Fruit fly (Drosophila melanogaster) whole organism, embryonic: Measurements from ENCODE around the gene FucTD.
A peak's percentile ranks its signal among the peaks of the same experiment; 100 is the strongest.

Experiments used
- Atf-2 ChIP-seq: fragments of 200-800 bp; sonication (Bioruptor generic); optimal IDR thresholded peaks from 2 replicates; lab custom pipeline; 2016; ENCODE audit warnings: missing biosample characterization, missing genetic modification characterization
- BEAF-32 ChIP-seq: fragments of 200-800 bp; sonication (Bioruptor generic); optimal IDR thresholded peaks from 3 replicates; lab custom pipeline; 2017; ENCODE audit warnings: missing biosample characterization, missing genetic modification characterization, mild to moderate bottlenecking, moderate library complexity, missing genetic modification reagents
- Bteb2 ChIP-seq: fragments of 200-800 bp; sonication (Bioruptor generic); optimal IDR thresholded peaks from 2 replicates; lab custom pipeline; 2016; ENCODE audit warnings: missing biosample characterization, missing genetic modification characterization
- CG10274 ChIP-seq: fragments of 200-800 bp; sonication (Bioruptor generic); optimal IDR thresholded peaks from 3 replicates; lab custom pipeline; 2017; ENCODE audit warnings: missing biosample characterization, mild to moderate bottlenecking, missing genetic modification characterization
- CG10321 ChIP-seq: fragments of 200-800 bp; sonication (Bioruptor generic); IDR thresholded peaks from 2 replicates; pipeline ENCODE4 v1.3.6; 2022; ENCODE audit warnings: missing biosample characterization, missing genetic modification characterization
- CG10979 ChIP-seq: fragments of 200-800 bp; sonication (Bioruptor generic); optimal IDR thresholded peaks from 2 replicates; lab custom pipeline; 2018; ENCODE audit warnings: missing biosample characterization, mild to moderate bottlenecking, missing genetic modification characterization, moderate library complexity
- CG12104 ChIP-seq: fragments of 200-800 bp; sonication (Bioruptor generic); optimal IDR thresholded peaks from 3 replicates; lab custom pipeline; 2016; ENCODE audit warnings: missing biosample characterization, missing genetic modification characterization
- CG16813 ChIP-seq: fragments of 200-800 bp; sonication (Bioruptor generic); IDR thresholded peaks from 3 replicates; pipeline ENCODE4 v1.3.6; 2022; ENCODE audit warnings: missing biosample characterization, missing genetic modification characterization; ENCODE audit not compliant: partially characterized antibody
- CG17186 ChIP-seq: fragments of 200-800 bp; sonication (Bioruptor generic); optimal IDR thresholded peaks from 3 replicates; lab custom pipeline; 2017; ENCODE audit warnings: missing biosample characterization, missing genetic modification reagents, missing genetic modification characterization
- CG18262 ChIP-seq: fragments of 200-800 bp; optimal IDR thresholded peaks from 3 replicates; lab custom pipeline; 2019; ENCODE audit warnings: missing biosample characterization, mild to moderate bottlenecking, missing genetic modification characterization, moderate library complexity
- CG2199 ChIP-seq: fragments of 200-800 bp; sonication (Bioruptor generic); IDR thresholded peaks from 3 replicates; pipeline ENCODE4 v1.3.6; 2022; ENCODE audit warnings: missing biosample characterization, missing genetic modification characterization
- CG2875 ChIP-seq: fragments of 200-800 bp; sonication (Bioruptor generic); optimal IDR thresholded peaks from 2 replicates; lab custom pipeline; 2017; ENCODE audit warnings: missing biosample characterization, mild to moderate bottlenecking, missing genetic modification characterization, missing genetic modification reagents
- CG30020 ChIP-seq: fragments of 200-800 bp; optimal IDR thresholded peaks from 2 replicates; lab custom pipeline; 2019; ENCODE audit warnings: missing biosample characterization, mild to moderate bottlenecking, missing genetic modification characterization, moderate library complexity
- CG4282 ChIP-seq: fragments of 200-800 bp; sonication (Bioruptor generic); optimal IDR thresholded peaks from 2 replicates; lab custom pipeline; 2016; ENCODE audit warnings: missing biosample characterization, missing genetic modification characterization
- CG5180 ChIP-seq: fragments of 200-800 bp; sonication (Bioruptor generic); optimal IDR thresholded peaks from 3 replicates; lab custom pipeline; 2017; ENCODE audit warnings: missing biosample characterization, missing genetic modification characterization, mild to moderate bottlenecking, moderate library complexity, missing genetic modification reagents
- CG7556 ChIP-seq: fragments of 200-800 bp; sonication (Bioruptor generic); optimal IDR thresholded peaks from 2 replicates; lab custom pipeline; 2017; ENCODE audit warnings: missing biosample characterization, mild to moderate bottlenecking, missing genetic modification characterization
- CG9215 ChIP-seq: fragments of 200-800 bp; sonication (Bioruptor generic); IDR thresholded peaks from 2 replicates; pipeline ENCODE4 v1.3.6; 2022; ENCODE audit warnings: missing biosample characterization, missing genetic modification characterization
- D19B ChIP-seq: fragments of 200-800 bp; sonication (Bioruptor generic); optimal IDR thresholded peaks from 2 replicates; lab custom pipeline; 2017; ENCODE audit warnings: missing biosample characterization, mild to moderate bottlenecking, missing genetic modification characterization
- Elba2 ChIP-seq: fragments of 200-800 bp; sonication (Bioruptor generic); optimal IDR thresholded peaks from 3 replicates; lab custom pipeline; 2016; ENCODE audit warnings: missing biosample characterization, missing genetic modification characterization
- Ets65A ChIP-seq: fragments of 200-800 bp; sonication (Bioruptor generic); peaks from one replicate; lab custom pipeline; 2016; ENCODE audit warnings: missing biosample characterization, missing genetic modification characterization
- Gug ChIP-seq: fragments of 200-800 bp; sonication (Bioruptor generic); IDR thresholded peaks from 4 replicates; pipeline ENCODE4 v1.3.6; 2022; ENCODE audit warnings: missing biosample characterization, missing genetic modification characterization
- Hmx ChIP-seq: fragments of 200-800 bp; sonication (Bioruptor generic); optimal IDR thresholded peaks from 2 replicates; lab custom pipeline; 2016; ENCODE audit warnings: missing biosample characterization, missing genetic modification characterization
- Mes4 ChIP-seq: fragments of 200-800 bp; sonication (Bioruptor generic); optimal IDR thresholded peaks from 2 replicates; lab custom pipeline; 2016; ENCODE audit warnings: missing biosample characterization, missing genetic modification characterization
- NfI ChIP-seq: fragments of 200-800 bp; sonication (Bioruptor generic); optimal IDR thresholded peaks from 3 replicates; lab custom pipeline; 2018; ENCODE audit warnings: missing biosample characterization, mild to moderate bottlenecking, missing genetic modification characterization, moderate library complexity
- Oli ChIP-seq: fragments of 200-800 bp; sonication (Bioruptor generic); optimal IDR thresholded peaks from 2 replicates; lab custom pipeline; 2018; ENCODE audit warnings: missing biosample characterization, mild to moderate bottlenecking, missing genetic modification characterization, moderate library complexity
- Rx ChIP-seq: fragments of 200-800 bp; sonication (Bioruptor generic); IDR thresholded peaks from 2 replicates; pipeline ENCODE4 v1.3.6; 2022; ENCODE audit warnings: missing biosample characterization, missing genetic modification characterization
- Taf1 ChIP-seq: fragments of 200-800 bp; sonication (Bioruptor generic); IDR thresholded peaks from 2 replicates; pipeline ENCODE4 v1.3.6; 2022; ENCODE audit warnings: missing biosample characterization, missing genetic modification characterization
- Tbp ChIP-seq: fragments of >200 bp; optimal IDR thresholded peaks from 2 replicates; lab custom pipeline; 2018; ENCODE audit warnings: missing biosample characterization, missing genetic modification characterization
- bowl ChIP-seq: fragments of 200-800 bp; sonication (Bioruptor generic); IDR thresholded peaks from 2 replicates; pipeline ENCODE4 v1.3.6; 2022; ENCODE audit warnings: missing biosample characterization, missing genetic modification characterization
- btn ChIP-seq: fragments of 200-800 bp; sonication (Bioruptor generic); optimal IDR thresholded peaks from 2 replicates; lab custom pipeline; 2016; ENCODE audit warnings: missing biosample characterization, missing genetic modification characterization
- cad ChIP-seq: fragments of >200 bp; optimal IDR thresholded peaks from 2 replicates; lab custom pipeline; 2017; ENCODE audit warnings: missing biosample characterization, missing genetic modification characterization
- dimm ChIP-seq: fragments of 200-800 bp; sonication (Bioruptor generic); IDR thresholded peaks from 2 replicates; pipeline ENCODE4 v1.3.6; 2022; ENCODE audit warnings: missing biosample characterization, missing genetic modification characterization
- dpn ChIP-seq, 2 experiments: fragments of 200-800 bp; sonication (Bioruptor generic); optimal IDR thresholded peaks; 3 replicates each; lab custom pipeline; 2016; ENCODE audit warnings: missing biosample characterization in 2 of 2, missing genetic modification characterization in 2 of 2
- ems ChIP-seq: fragments of 200-800 bp; sonication (Bioruptor generic); optimal IDR thresholded peaks from 3 replicates; lab custom pipeline; 2016; ENCODE audit warnings: missing biosample characterization, missing genetic modification characterization
- esg ChIP-seq: fragments of 200-800 bp; sonication (Bioruptor generic); conservative IDR thresholded peaks from 2 replicates; pipeline ENCODE4 v1.3.6; 2022; ENCODE audit warnings: missing biosample characterization, missing genetic modification characterization
- eyg ChIP-seq: fragments of 200-800 bp; sonication (Bioruptor generic); optimal IDR thresholded peaks from 3 replicates; lab custom pipeline; 2016; ENCODE audit warnings: missing biosample characterization, missing genetic modification characterization
- gem ChIP-seq: fragments of 200-800 bp; sonication (Bioruptor generic); optimal IDR thresholded peaks from 2 replicates; lab custom pipeline; 2019; ENCODE audit warnings: missing biosample characterization, mild to moderate bottlenecking, missing genetic modification characterization, moderate library complexity
- knrl ChIP-seq: fragments of 200-800 bp; sonication (Bioruptor generic); IDR thresholded peaks from 3 replicates; pipeline ENCODE4 v1.3.6; 2022; ENCODE audit warnings: missing biosample characterization, missing genetic modification characterization; ENCODE audit not compliant: partially characterized antibody
- lab ChIP-seq: fragments of 200-800 bp; sonication (Bioruptor generic); optimal IDR thresholded peaks from 3 replicates; lab custom pipeline; 2017; ENCODE audit warnings: missing biosample characterization, missing genetic modification characterization, mild to moderate bottlenecking, moderate library complexity, missing genetic modification reagents
- luna ChIP-seq: fragments of 200-800 bp; sonication (Bioruptor generic); optimal IDR thresholded peaks from 2 replicates; lab custom pipeline; 2016; ENCODE audit warnings: missing biosample characterization, missing genetic modification characterization
- onecut ChIP-seq: fragments of 200-800 bp; sonication (Bioruptor generic); IDR thresholded peaks from 2 replicates; pipeline ENCODE4 v1.3.6; 2022; ENCODE audit warnings: missing biosample characterization, missing genetic modification characterization
- org-1 ChIP-seq: fragments of 200-800 bp; sonication (Bioruptor generic); optimal IDR thresholded peaks from 2 replicates; lab custom pipeline; 2017; ENCODE audit warnings: missing biosample characterization, missing genetic modification characterization
- p53 ChIP-seq: fragments of 200-800 bp; sonication (Bioruptor generic); optimal IDR thresholded peaks from 2 replicates; lab custom pipeline; 2016; ENCODE audit warnings: missing biosample characterization, missing genetic modification characterization
- phol ChIP-seq: fragments of 200-800 bp; sonication (Bioruptor generic); optimal IDR thresholded peaks from 3 replicates; lab custom pipeline; 2018; ENCODE audit warnings: missing biosample characterization, mild to moderate bottlenecking, missing genetic modification characterization, moderate library complexity
- pnt ChIP-seq: fragments of 200-800 bp; sonication (Bioruptor generic); optimal IDR thresholded peaks from 3 replicates; lab custom pipeline; 2016; ENCODE audit warnings: missing biosample characterization, missing genetic modification characterization
- row ChIP-seq: fragments of 200-800 bp; sonication (Bioruptor generic); IDR thresholded peaks from 3 replicates; pipeline ENCODE4 v1.3.6; 2022; ENCODE audit warnings: missing biosample characterization, missing genetic modification characterization
- sc ChIP-seq, 3 experiments: fragments of >200 bp in 2 of 3; fragments of 200-800 bp in 1 of 3; sonication (Bioruptor generic) in 1 of 3; optimal IDR thresholded peaks; 2 replicates in 2 of 3; 3 replicates in 1 of 3; lab custom pipeline; 2017; ENCODE audit warnings: mild to moderate bottlenecking in 1 of 3, missing biosample characterization in 1 of 3, missing genetic modification characterization in 1 of 3, missing genetic modification reagents in 1 of 3
- sens ChIP-seq: fragments of 200-800 bp; sonication (Bioruptor generic); peaks from one replicate; lab custom pipeline; 2016; ENCODE audit warnings: missing biosample characterization, missing genetic modification characterization
- tna ChIP-seq: fragments of 200-800 bp; sonication (Bioruptor generic); IDR thresholded peaks from 2 replicates; pipeline ENCODE4 v1.3.6; 2022; ENCODE audit warnings: missing biosample characterization, missing genetic modification characterization; ENCODE audit not compliant: partially characterized antibody
- wor ChIP-seq: fragments of 200-800 bp; sonication (Bioruptor generic); IDR thresholded peaks from 2 replicates; pipeline ENCODE4 v1.3.6; 2022; ENCODE audit warnings: missing biosample characterization, missing genetic modification characterization

The FucTD gene

dm6 chr3L:1414032-1414431 lies 2.0 kb upstream of the FucTD start (continued):
- TF ChIP-seq esg (GFP tag; lab: Robert Waterston, UW) (no peak), wor (GFP tag; lab: Robert Waterston, UW) (no peak), BEAF-32 (no peak), Rx (GFP tag; lab: Robert Waterston, UW) (peak; percentile 46; the same call in 1 of the 2 replicates), CG30020 (tag; lab: Kevin White, UChicago) (no peak), p53 (GFP tag; lab: Kevin White, UChicago) (no peak), Atf-2 (GFP tag; lab: Kevin White, UChicago) (peak; percentile 28), gem (tag; lab: Kevin White, UChicago) (peak; percentile 62), pnt (GFP tag; lab: Kevin White, UChicago) (peak; percentile 43), NfI (GFP tag; lab: Kevin White, UChicago) (no peak), org-1 (peak; percentile 52), Hmx (GFP tag; lab: Kevin White, UChicago) (no peak), CG2875 (GFP tag; lab: Kevin White, UChicago) (peak; percentile 5), btn (no peak), bowl (GFP tag; lab: Robert Waterston, UW) (no peak), dpn (GFP tag; optimal IDR thresholded peaks at IDR 0.05; lab: Kevin White, UChicago) (peak; percentile 8 to 42), CG16813 (no peak), lab (GFP tag; lab: Kevin White, UChicago) (no peak), ems (no peak), CG18262 (peak; percentile 80), luna (GFP tag; lab: Kevin White, UChicago) (no peak), CG7556 (peak; percentile 16), tna (GFP tag; lab: Robert Waterston, UW) (no peak)
- TF ChIP-seq, all 482 proteins: peak for 163

DNA sequence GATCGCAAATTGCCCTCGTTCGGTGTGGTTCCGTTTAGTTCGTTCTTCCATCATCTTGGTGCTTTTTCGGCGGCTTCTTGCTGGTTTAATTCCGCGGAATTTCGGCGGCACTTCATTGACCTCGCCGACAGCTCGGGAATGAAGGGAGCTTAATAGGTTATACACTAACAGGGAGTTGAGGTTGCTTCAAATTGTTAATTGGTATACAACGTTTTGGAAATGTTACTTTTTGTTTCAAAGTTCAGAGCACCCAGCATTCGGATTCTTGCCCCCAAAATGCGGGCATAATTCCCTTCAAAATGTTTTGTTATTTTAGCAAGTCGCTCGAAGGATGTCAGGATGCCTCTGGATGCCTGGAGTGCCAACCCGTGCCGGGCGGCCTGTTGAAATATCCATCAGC lies 1.9 kb downstream of the FucTD start:
- TF ChIP-seq row (GFP tag; lab: Robert Waterston, UW) (0 out of 3 replicates have a peak, but pooled peaks have one; percentile 10), sc (optimal IDR thresholded peaks at IDR 0.05; lab: Kevin White, UChicago) (no peak), sc (GFP tag; optimal IDR thresholded peaks at IDR 0.05; lab: Kevin White, UChicago) (no peak)

dm6 chr3L:1418821-1419220 lies 2.8 kb downstream of the FucTD start:
- no peak for TF ChIP-seq CG5180 (GFP tag; lab: Kevin White, UChicago)
- TF ChIP-seq CG12104 (GFP tag; lab: Kevin White, UChicago) = no peak
- no peak for TF ChIP-seq CG4282 (GFP tag; lab: Kevin White, UChicago)
- TF ChIP-seq sens (GFP tag; lab: Kevin White, UChicago) = peak; percentile 85
- TF ChIP-seq CG2199 (GFP tag; lab: Robert Waterston, UW) = no peak
- TF ChIP-seq Taf1 (GFP tag; lab: Robert Waterston, UW) = no peak
- peak; percentile 83 for TF ChIP-seq Ets65A (GFP tag; lab: Kevin White, UChicago)
- TF ChIP-seq onecut (GFP tag; lab: Robert Waterston, UW) = no peak
- no peak for TF ChIP-seq CG10321 (GFP tag; lab: Robert Waterston, UW)
- TF ChIP-seq CG9215 (GFP tag; lab: Robert Waterston, UW) = no peak
- TF ChIP-seq Gug = peak; percentile 10; the same call in 1 of the 4 replicates
- 0 out of 2 replicates have a peak, but pooled peaks have one; percentile 16 for TF ChIP-seq dimm
- TF ChIP-seq cad (GFP tag; lab: Kevin White, UChicago) = no peak
- peak; percentile 5 for TF ChIP-seq Oli (tag; lab: Kevin White, UChicago)
- TF ChIP-seq CG10979 (tag; lab: Kevin White, UChicago) = peak; percentile 15
- TF ChIP-seq Tbp (GFP tag; lab: Kevin White, UChicago) = no peak
- TF ChIP-seq Bteb2 (GFP tag; lab: Kevin White, UChicago) = no peak
- TF ChIP-seq knrl = no peak
- 0 out of 3 replicates have a peak, but pooled peaks have one; percentile 14 for TF ChIP-seq row (GFP tag; lab: Robert Waterston, UW)
- no peak for TF ChIP-seq Elba2
- no peak for TF ChIP-seq CG10274 (GFP tag; lab: Kevin White, UChicago)
- TF ChIP-seq D19B (GFP tag; lab: Kevin White, UChicago) = no peak
- TF ChIP-seq phol (tag; lab: Kevin White, UChicago) = peak; percentile 19
- no peak for TF ChIP-seq CG17186
- no peak for TF ChIP-seq eyg
- no peak for TF ChIP-seq Mes4
